Worm (Caenorhabditis elegans) whole organism, midembryonic: Measurements from ENCODE around the gene gst-7.

Experiments
- flt-1 ChIP-seq: fragments of 200-800 bp; sonication (Bioruptor generic); IDR thresholded peaks from 2 replicates; pipeline ENCODE4 v1.3.6; 2022; ENCODE audit warnings: missing genetic modification characterization, missing compliant biosample characterization
- klf-2 ChIP-seq: fragments of 200-800 bp; sonication (Bioruptor generic); conservative IDR thresholded peaks from 2 replicates; pipeline ENCODE4 v1.3.6; 2022; ENCODE audit warnings: missing genetic modification reagents, missing genetic modification characterization, missing compliant biosample characterization
- med-1 ChIP-seq: sonication (generic microtip); optimal IDR thresholded peaks from 2 replicates; lab custom pipeline; 2017; ENCODE audit warnings: missing genetic modification characterization, mild to moderate bottlenecking, missing compliant biosample characterization, antibody characterized with exemption, missing genetic modification reagents; ENCODE audit not compliant: insufficient read depth

ce11 chrII:4908160-4908559, 26.3 kb downstream of the gst-7 start:
- TF ChIP-seq med-1 (GFP tag; lab: Kevin White, UChicago) (no peak), klf-2 (GFP tag; lab: Robert Waterston, UW) (no peak), flt-1 (GFP tag; lab: Robert Waterston, UW) (no peak)
